Fruit fly (Drosophila melanogaster): Measurements from ENCODE around the gene RpL13A.

RpL13A gene

DNA sequence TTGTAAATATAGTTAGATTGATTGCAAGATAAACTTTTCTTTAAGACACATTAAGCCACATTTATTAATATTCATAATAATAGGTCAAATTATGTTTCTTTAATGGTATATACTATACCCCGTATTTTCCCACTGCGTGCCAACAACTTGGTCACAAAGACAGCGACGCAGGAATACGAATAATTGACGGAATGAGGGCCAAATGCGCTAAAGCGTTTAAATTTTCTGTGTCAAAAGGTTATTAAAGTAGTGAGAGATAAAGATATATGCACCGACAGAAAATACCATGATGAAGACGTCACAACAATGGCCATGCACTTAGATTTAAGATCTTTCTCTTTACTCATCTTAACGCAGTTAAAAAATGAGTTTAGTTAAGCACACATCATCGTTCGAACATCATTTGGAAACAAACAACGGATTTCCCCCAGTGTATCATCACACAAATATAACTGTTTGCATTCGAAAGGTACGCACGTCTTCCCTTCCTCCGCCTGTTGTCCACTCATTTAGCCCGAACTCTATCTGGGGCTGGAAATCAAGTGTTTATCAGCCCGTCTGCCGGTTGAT lies 3.8 kb upstream of the RpL13A start (continued):
- no peak for TF ChIP-seq CG7745 (tag; optimal IDR thresholded peaks at IDR 0.05)
- no peak for TF ChIP-seq sim (GFP tag; IDR thresholded peaks at IDR 0.05)
- TF ChIP-seq amos (GFP tag; IDR thresholded peaks at IDR 0.05; ENCODE audit: partially characterized antibody) = no peak
- TF ChIP-seq run (tag; optimal IDR thresholded peaks at IDR 0.05) = no peak
- TF ChIP-seq CG15514 (GFP tag; optimal IDR thresholded peaks at IDR 0.05) = peak; percentile 37
- no peak for TF ChIP-seq CG12071 (GFP tag; optimal IDR thresholded peaks at IDR 0.05)
- TF ChIP-seq Scr (GFP tag; IDR thresholded peaks at IDR 0.05; ENCODE audit: partially characterized antibody) = no peak
- TF ChIP-seq CG11560 (tag; IDR thresholded peaks at IDR 0.05) = no peak
- no peak for TF ChIP-seq hbn (GFP tag; IDR thresholded peaks at IDR 0.05; ENCODE audit: partially characterized antibody)
- TF ChIP-seq peb (GFP tag; IDR thresholded peaks at IDR 0.05) = 0 out of 2 replicates have a peak, but pooled peaks have one; percentile 35
- TF ChIP-seq BtbVII (GFP tag; optimal IDR thresholded peaks at IDR 0.05) = peak; percentile 24
- peak; percentile 84 for TF ChIP-seq dmrt99B (tag; optimal IDR thresholded peaks at IDR 0.05)
- peak; percentile 36 for TF ChIP-seq twi (tag; optimal IDR thresholded peaks at IDR 0.05)
- TF ChIP-seq mam (GFP tag; optimal IDR thresholded peaks at IDR 0.05) = peak; percentile 60
- peak; percentile 40 for TF ChIP-seq CG10654 (GFP tag; optimal IDR thresholded peaks at IDR 0.05)
- TF ChIP-seq crol (GFP tag; IDR thresholded peaks at IDR 0.05) = peak; percentile 82
- peak; percentile 72 for TF ChIP-seq CG7839 (tag; optimal IDR thresholded peaks at IDR 0.05)
- TF ChIP-seq CG2889 (GFP tag; IDR thresholded peaks at IDR 0.05) = no peak
- TF ChIP-seq CG5953 (GFP tag; IDR thresholded peaks at IDR 0.05) = peak; percentile 59; the same call in 1 of the 2 replicates
- TF ChIP-seq CG31365 (tag; optimal IDR thresholded peaks at IDR 0.05) = no peak
- peak; percentile 55 for TF ChIP-seq CG6254 (GFP tag; optimal IDR thresholded peaks at IDR 0.05)
- peak; percentile 39 for TF ChIP-seq Chrac-16 (GFP tag; optimal IDR thresholded peaks at IDR 0.05)
- peak; percentile 30 for TF ChIP-seq HLH54F (GFP tag; optimal IDR thresholded peaks at IDR 0.05)
- TF ChIP-seq wek (GFP tag; optimal IDR thresholded peaks at IDR 0.05) = peak; percentile 29
- peak; percentile 27 for TF ChIP-seq CG2202 (tag; optimal IDR thresholded peaks at IDR 0.05)
- TF ChIP-seq E2f1 (GFP tag; IDR thresholded peaks at IDR 0.05) = peak; percentile 23; the same call in 1 of the 2 replicates
- peak; percentile 68 for TF ChIP-seq ind (GFP tag; optimal IDR thresholded peaks at IDR 0.05)
- no peak for TF ChIP-seq CG15011 (GFP tag; optimal IDR thresholded peaks at IDR 0.05)
- no peak for TF ChIP-seq Sry-β (GFP tag; optimal IDR thresholded peaks at IDR 0.05)
- TF ChIP-seq maf-S (GFP tag; optimal IDR thresholded peaks at IDR 0.05) = peak; percentile 39
- peak; percentile 74 for TF ChIP-seq zfh1 (GFP tag; IDR thresholded peaks at IDR 0.05)
- TF ChIP-seq Dbx (GFP tag; IDR thresholded peaks at IDR 0.05) = 0 out of 3 replicates have a peak, but pooled peaks have one; percentile 16
- TF ChIP-seq prd (optimal IDR thresholded peaks at IDR 0.05) = no peak
- peak; percentile 71 for TF ChIP-seq prd (GFP tag; IDR thresholded peaks at IDR 0.05)
- no peak for TF ChIP-seq ato (GFP tag; IDR thresholded peaks at IDR 0.05; ENCODE audit: partially characterized antibody)
- TF ChIP-seq fd3F (GFP tag; optimal IDR thresholded peaks at IDR 0.05) = peak; percentile 14
- no peak for TF ChIP-seq MESR4 (GFP tag; optimal IDR thresholded peaks at IDR 0.05)
- TF ChIP-seq CrebB (tag; optimal IDR thresholded peaks at IDR 0.05) = no peak
- TF ChIP-seq CG14667 (GFP tag; IDR thresholded peaks at IDR 0.05) = peak; percentile 64
- no peak for TF ChIP-seq ro (GFP tag; IDR thresholded peaks at IDR 0.05)
- TF ChIP-seq CG14965 (GFP tag; optimal IDR thresholded peaks at IDR 0.05; ENCODE audit: borderline replicate concordance) = no peak
- peak; percentile 50 for TF ChIP-seq btn (GFP tag; optimal IDR thresholded peaks at IDR 0.05)
- TF ChIP-seq Dip3 (GFP tag; optimal IDR thresholded peaks at IDR 0.05) = peak; percentile 41
- peak; percentile 14 for TF ChIP-seq tx (GFP tag; optimal IDR thresholded peaks at IDR 0.05)
- 0 out of 2 replicates have a peak, but pooled peaks have one; percentile 14 for TF ChIP-seq bowl (GFP tag; IDR thresholded peaks at IDR 0.05)
- TF ChIP-seq GATAe (GFP tag; conservative IDR thresholded peaks at IDR 0.05) = 0 out of 2 replicates have a peak, but pooled peaks have one; percentile 20
- TF ChIP-seq CG12155 (GFP tag; optimal IDR thresholded peaks at IDR 0.05) = no peak
- TF ChIP-seq TFAM (GFP tag; optimal IDR thresholded peaks at IDR 0.05) = no peak
- TF ChIP-seq Vsx1 (GFP tag; optimal IDR thresholded peaks at IDR 0.05) = peak; percentile 9
- peak; percentile 60 for TF ChIP-seq CG14710 (tag; optimal IDR thresholded peaks at IDR 0.05)

All from whole organism, embryonic.